Worm (Caenorhabditis elegans) whole organism, young adult: ENCODE data around the gene tdc-1.
A peak's percentile ranks its signal among the peaks of the same experiment; 100 is the strongest.

ENCODE experiments used
- B0019.2 ChIP-seq: fragments of 200-800 bp; sonication (Bioruptor generic); conservative IDR thresholded peaks from 2 replicates; pipeline ENCODE4 v1.3.6; 2022; ENCODE audit warnings: missing genetic modification reagents, missing genetic modification characterization, missing compliant biosample characterization
- B0261.1 ChIP-seq: sonication (generic microtip); optimal IDR thresholded peaks from 2 replicates; lab custom pipeline; 2016; ENCODE audit warnings: mild to moderate bottlenecking, missing genetic modification characterization, moderate library complexity, missing compliant biosample characterization
- C17E4.6 ChIP-seq: fragments of 200-800 bp; sonication (Bioruptor generic); IDR thresholded peaks from 2 replicates; pipeline ENCODE4 v1.3.6; 2022; ENCODE audit warnings: missing genetic modification reagents, missing genetic modification characterization, missing compliant biosample characterization
- D2030.7 ChIP-seq: fragments of 200-800 bp; sonication (Bioruptor generic); IDR thresholded peaks from 2 replicates; pipeline ENCODE4 v1.3.6; 2022; ENCODE audit warnings: missing genetic modification reagents, missing genetic modification characterization, missing compliant biosample characterization
- F52B5.7 ChIP-seq: sonication (generic microtip); optimal IDR thresholded peaks from 2 replicates; lab custom pipeline; 2016; ENCODE audit warnings: mild to moderate bottlenecking, missing genetic modification characterization, missing compliant biosample characterization
- F57A8.1 ChIP-seq: fragments of 200-800 bp; sonication (Bioruptor generic); optimal IDR thresholded peaks from 2 replicates; lab custom pipeline; 2018; ENCODE audit warnings: mild to moderate bottlenecking, missing genetic modification characterization, moderate library complexity, missing compliant biosample characterization
- F57C9.4 ChIP-seq: sonication (generic microtip); optimal IDR thresholded peaks from 2 replicates; lab custom pipeline; 2017; ENCODE audit warnings: mild to moderate bottlenecking, missing genetic modification characterization, missing compliant biosample characterization
- K12H6.12 ChIP-seq: fragments of 200-800 bp; sonication (Bioruptor generic); optimal IDR thresholded peaks from 2 replicates; lab custom pipeline; 2018; ENCODE audit warnings: mild to moderate bottlenecking, missing genetic modification characterization, missing compliant biosample characterization
- Y53F4B.3 ChIP-seq: fragments of 200-800 bp; sonication (Bioruptor generic); IDR thresholded peaks from 2 replicates; pipeline ENCODE4 v1.3.6; 2022; ENCODE audit warnings: missing genetic modification reagents, missing genetic modification characterization, missing compliant biosample characterization
- akir-1 ChIP-seq: fragments of 200-800 bp; sonication (Bioruptor generic); optimal IDR thresholded peaks from 2 replicates; lab custom pipeline; 2018; ENCODE audit warnings: mild to moderate bottlenecking, missing genetic modification characterization, moderate library complexity, missing compliant biosample characterization
- ama-1 ChIP-seq, 3 experiments: fragments of 150-350 bp in 1 of 3; sonication (generic microtip) in 2 of 3; optimal IDR thresholded peaks; 2 replicates each; lab custom pipeline; 2014 to 2018; ENCODE audit warnings: missing biosample characterization in 2 of 3, missing genetic modification characterization in 2 of 3, missing genetic modification reagents in 2 of 3
- aptf-2 ChIP-seq: fragments of 200-800 bp; sonication (Bioruptor generic); conservative IDR thresholded peaks from 2 replicates; pipeline ENCODE4 v1.3.6; 2022; ENCODE audit warnings: missing genetic modification reagents, missing genetic modification characterization, missing compliant biosample characterization
- attf-3 ChIP-seq: fragments of 200-800 bp; sonication (Bioruptor generic); conservative IDR thresholded peaks from 2 replicates; pipeline ENCODE4 v1.3.6; 2022; ENCODE audit warnings: missing genetic modification reagents, missing genetic modification characterization, missing compliant biosample characterization
- attf-5 ChIP-seq: fragments of 200-800 bp; sonication (Bioruptor generic); optimal IDR thresholded peaks from 2 replicates; lab custom pipeline; 2018; ENCODE audit warnings: mild to moderate bottlenecking, missing genetic modification characterization, missing compliant biosample characterization
- bed-2 ChIP-seq: fragments of 200-800 bp; sonication (Bioruptor generic); IDR thresholded peaks from 2 replicates; pipeline ENCODE4 v1.3.6; 2022; ENCODE audit warnings: missing genetic modification reagents, missing genetic modification characterization, missing compliant biosample characterization
- ccch-3 ChIP-seq: fragments of 200-800 bp; sonication (Bioruptor generic); optimal IDR thresholded peaks from 2 replicates; lab custom pipeline; 2018; ENCODE audit warnings: mild to moderate bottlenecking, missing genetic modification characterization, missing compliant biosample characterization
- ceh-40 ChIP-seq: fragments of 200-800 bp; sonication (Bioruptor generic); IDR thresholded peaks from 2 replicates; pipeline ENCODE4 v1.3.6; 2022; ENCODE audit warnings: missing genetic modification characterization, missing compliant biosample characterization
- ceh-79 ChIP-seq: sonication (generic microtip); optimal IDR thresholded peaks from 2 replicates; lab custom pipeline; 2017; ENCODE audit warnings: mild to moderate bottlenecking, missing genetic modification characterization, missing compliant biosample characterization
- chd-7 ChIP-seq: sonication (generic microtip); optimal IDR thresholded peaks from 2 replicates; lab custom pipeline; 2016; ENCODE audit warnings: mild to moderate bottlenecking, missing genetic modification characterization, moderate library complexity, missing compliant biosample characterization
- die-1 ChIP-seq: sonication (generic microtip); optimal IDR thresholded peaks from 2 replicates; lab custom pipeline; 2016; ENCODE audit warnings: missing genotype, mild to moderate bottlenecking, missing genetic modification characterization, missing compliant biosample characterization
- dpl-1 ChIP-seq: fragments of 150-350 bp; optimal IDR thresholded peaks from 2 replicates; lab custom pipeline; 2014; ENCODE audit warnings: missing biosample characterization, missing genetic modification reagents, missing genetic modification characterization
- efl-1 ChIP-seq: fragments of 150-350 bp; optimal IDR thresholded peaks from 2 replicates; lab custom pipeline; 2014; ENCODE audit warnings: missing biosample characterization, missing genetic modification reagents, missing genetic modification characterization
- egrh-3 ChIP-seq: fragments of 200-800 bp; sonication (Bioruptor generic); IDR thresholded peaks from 2 replicates; pipeline ENCODE4 v1.3.6; 2022; ENCODE audit warnings: missing genetic modification reagents, missing genetic modification characterization, missing compliant biosample characterization
- ekl-4 ChIP-seq: fragments of 200-800 bp; sonication (Bioruptor generic); IDR thresholded peaks from 2 replicates; pipeline ENCODE4 v1.3.6; 2022; ENCODE audit warnings: missing genetic modification reagents, missing genetic modification characterization, missing compliant biosample characterization
- gei-17 ChIP-seq: fragments of 200-800 bp; sonication (Bioruptor generic); optimal IDR thresholded peaks from 2 replicates; lab custom pipeline; 2018; ENCODE audit warnings: mild to moderate bottlenecking, missing genetic modification characterization, missing compliant biosample characterization
- him-1 ChIP-seq: sonication (generic microtip); optimal IDR thresholded peaks from 2 replicates; lab custom pipeline; 2016; ENCODE audit warnings: missing genotype, missing genetic modification reagents, missing genetic modification characterization, missing compliant biosample characterization
- hlh-12 ChIP-seq: sonication (generic microtip); optimal IDR thresholded peaks from 2 replicates; lab custom pipeline; 2016; ENCODE audit warnings: missing genetic modification characterization, missing compliant biosample characterization
- hlh-26 ChIP-seq: fragments of 200-800 bp; sonication (Bioruptor generic); conservative IDR thresholded peaks from 2 replicates; pipeline ENCODE4 v1.3.6; 2022; ENCODE audit warnings: missing genetic modification reagents, missing genetic modification characterization, missing compliant biosample characterization
- lag-1 ChIP-seq: fragments of 200-800 bp; sonication (Bioruptor generic); IDR thresholded peaks from 2 replicates; pipeline ENCODE4 v1.3.6; 2022; ENCODE audit warnings: missing genetic modification reagents, missing genetic modification characterization, missing compliant biosample characterization
- let-526 ChIP-seq: fragments of 200-800 bp; sonication (Bioruptor generic); IDR thresholded peaks from 2 replicates; pipeline ENCODE4 v1.3.6; 2022; ENCODE audit warnings: missing genetic modification reagents, missing genetic modification characterization, missing compliant biosample characterization
- lin-54 ChIP-seq: fragments of 200-800 bp; sonication (Bioruptor generic); optimal IDR thresholded peaks from 2 replicates; lab custom pipeline; 2018; ENCODE audit warnings: mild to moderate bottlenecking, missing genetic modification characterization, missing compliant biosample characterization
- lir-1 ChIP-seq: fragments of 200-800 bp; sonication (Bioruptor generic); conservative IDR thresholded peaks from 2 replicates; pipeline ENCODE4 v1.3.6; 2022; ENCODE audit warnings: missing genetic modification reagents, missing genetic modification characterization, missing compliant biosample characterization
- lsl-1 ChIP-seq: fragments of 200-800 bp; sonication (Bioruptor generic); optimal IDR thresholded peaks from 2 replicates; lab custom pipeline; 2018; ENCODE audit warnings: mild to moderate bottlenecking, missing genetic modification characterization, moderate library complexity, missing compliant biosample characterization
- madf-8 ChIP-seq: fragments of 200-800 bp; sonication (Bioruptor generic); conservative IDR thresholded peaks from 2 replicates; pipeline ENCODE4 v1.3.6; 2022; ENCODE audit warnings: missing genetic modification reagents, missing genetic modification characterization, missing compliant biosample characterization
- nhr-27 ChIP-seq: fragments of 200-800 bp; sonication (Bioruptor generic); optimal IDR thresholded peaks from 2 replicates; lab custom pipeline; 2018; ENCODE audit warnings: mild to moderate bottlenecking, missing genetic modification characterization, moderate library complexity, missing compliant biosample characterization
- nhr-80 ChIP-seq: sonication (generic microtip); optimal IDR thresholded peaks from 2 replicates; lab custom pipeline; 2016; ENCODE audit warnings: missing genetic modification characterization, missing compliant biosample characterization
- nhr-90 ChIP-seq: sonication (generic microtip); optimal IDR thresholded peaks from 2 replicates; lab custom pipeline; 2016; ENCODE audit warnings: missing genotype, mild to moderate bottlenecking, missing genetic modification characterization, missing compliant biosample characterization
- pbrm-1 ChIP-seq: fragments of 200-800 bp; sonication (Bioruptor generic); IDR thresholded peaks from 2 replicates; pipeline ENCODE4 v1.3.6; 2022; ENCODE audit warnings: missing genetic modification reagents, missing genetic modification characterization, missing compliant biosample characterization
- pha-4 ChIP-seq: fragments of 150-350 bp; sonication (generic microtip); optimal IDR thresholded peaks from 2 replicates; lab custom pipeline; 2014; ENCODE audit warnings: missing biosample characterization, missing genetic modification reagents, missing genetic modification characterization
- rcor-1 ChIP-seq: fragments of 200-800 bp; sonication (Bioruptor generic); IDR thresholded peaks from 2 replicates; pipeline ENCODE4 v1.3.6; 2022; ENCODE audit warnings: missing genetic modification reagents, missing genetic modification characterization, missing compliant biosample characterization
- sdz-38 ChIP-seq: sonication (generic microtip); optimal IDR thresholded peaks from 2 replicates; lab custom pipeline; 2016; ENCODE audit warnings: missing genotype, missing genetic modification characterization, missing compliant biosample characterization
- sea-2 ChIP-seq: fragments of 200-800 bp; sonication (Bioruptor generic); IDR thresholded peaks from 2 replicates; pipeline ENCODE4 v1.3.6; 2022; ENCODE audit warnings: missing genetic modification characterization, missing compliant biosample characterization
- snpc-4 ChIP-seq, 5 experiments: fragments of 150-350 bp in 1 of 5; sonication (generic microtip) in 4 of 5; optimal IDR thresholded peaks; 2 replicates each; lab custom pipeline; 2014 to 2018; ENCODE audit warnings: missing genetic modification characterization in 5 of 5, missing biosample characterization in 3 of 5, antibody characterized with exemption in 2 of 5, mild to moderate bottlenecking in 2 of 5, missing compliant biosample characterization in 2 of 5, missing genotype in 2 of 5, moderate library complexity in 2 of 5, missing genetic modification reagents in 1 of 5
- tlf-1 ChIP-seq: fragments of 200-800 bp; sonication (Bioruptor generic); optimal IDR thresholded peaks from 2 replicates; lab custom pipeline; 2018; ENCODE audit warnings: mild to moderate bottlenecking, missing genetic modification characterization, missing compliant biosample characterization
- xnd-1 ChIP-seq: sonication (generic microtip); optimal IDR thresholded peaks from 2 replicates; lab custom pipeline; 2016; ENCODE audit warnings: missing genotype, missing genetic modification reagents, missing genetic modification characterization, missing compliant biosample characterization
- ztf-22 ChIP-seq: fragments of 200-800 bp; sonication (Bioruptor generic); optimal IDR thresholded peaks from 2 replicates; lab custom pipeline; 2018; ENCODE audit warnings: mild to moderate bottlenecking, missing genetic modification characterization, moderate library complexity, missing compliant biosample characterization
- ztf-28 ChIP-seq: fragments of 200-800 bp; sonication (Bioruptor generic); IDR thresholded peaks from 2 replicates; pipeline ENCODE4 v1.3.6; 2022; ENCODE audit warnings: missing genetic modification reagents, missing genetic modification characterization, missing compliant biosample characterization
- ztf-6 ChIP-seq: fragments of 200-800 bp; sonication (Bioruptor generic); IDR thresholded peaks from 2 replicates; pipeline ENCODE4 v1.3.6; 2022; ENCODE audit warnings: missing genetic modification reagents, missing genetic modification characterization, missing compliant biosample characterization

tdc-1 gene

ce11 chrII:8269855-8270647, at the start of gene tdc-1:
Gene tdc-1, plus strand, starts transcription at chrII:8270597.
- TF ChIP-seq B0019.2 (GFP tag; lab: Robert Waterston, UW) (no peak), ccch-3 (GFP tag; lab: Kevin White, UChicago) (no peak), C17E4.6 (no peak), Y53F4B.3 (GFP tag; lab: Robert Waterston, UW) (no peak), lin-54 (peak; percentile 59), sea-2 (GFP tag; lab: Robert Waterston, UW) (no peak), attf-5 (no peak), lsl-1 (GFP tag; lab: Kevin White, UChicago) (peak; percentile 90), hlh-26 (no peak), tlf-1 (GFP tag; lab: Kevin White, UChicago) (no peak), ceh-79 (no peak), akir-1 (GFP tag; lab: Kevin White, UChicago) (no peak), chd-7 (tag; lab: Kevin White, UChicago) (no peak), F57A8.1 (GFP tag; lab: Kevin White, UChicago) (no peak), nhr-90 (no peak), nhr-80 (tag; lab: Kevin White, UChicago) (no peak), sdz-38 (tag; lab: Kevin White, UChicago) (no peak), efl-1 (peak; percentile 82), him-1 (tag; lab: Kevin White, UChicago) (peak; percentile 31), xnd-1 (tag; lab: Kevin White, UChicago) (peak; percentile 88), D2030.7 (peak; percentile 51), pbrm-1 (GFP tag; lab: Robert Waterston, UW) (no peak), rcor-1 (GFP tag; lab: Robert Waterston, UW) (no peak), dpl-1 (peak; percentile 43), F52B5.7 (tag; lab: Kevin White, UChicago) (no peak), lag-1 (no peak), B0261.1 (tag; lab: Kevin White, UChicago) (no peak), die-1 (tag; lab: Kevin White, UChicago) (no peak), aptf-2 (GFP tag; lab: Robert Waterston, UW) (no peak), let-526 (GFP tag; lab: Robert Waterston, UW) (no peak), hlh-12 (tag; lab: Kevin White, UChicago) (no peak), gei-17 (GFP tag; lab: Kevin White, UChicago) (no peak), ekl-4 (GFP tag; lab: Robert Waterston, UW) (no peak), ztf-22 (GFP tag; lab: Kevin White, UChicago) (no peak), lir-1 (GFP tag; lab: Robert Waterston, UW) (no peak), nhr-27 (tag; lab: Kevin White, UChicago) (no peak), bed-2 (GFP tag; lab: Robert Waterston, UW) (no peak), snpc-4 (GFP tag; optimal IDR thresholded peaks at IDR 0.05; lab: Kevin White, UChicago) (no peak), snpc-4 (tag; optimal IDR thresholded peaks at IDR 0.05; lab: Kevin White, UChicago) (no peak), F57C9.4 (tag; lab: Kevin White, UChicago) (no peak), egrh-3 (GFP tag; lab: Robert Waterston, UW) (no peak), pha-4 (tag; lab: Kevin White, UChicago) (no peak), ztf-28 (GFP tag; lab: Robert Waterston, UW) (no peak), K12H6.12 (tag; lab: Kevin White, UChicago) (no peak), ceh-40 (GFP tag; lab: Robert Waterston, UW) (no peak), ztf-6 (GFP tag; lab: Robert Waterston, UW) (no peak), madf-8 (peak; percentile 76), ama-1 (optimal IDR thresholded peaks at IDR 0.05; lab: Kevin White, UChicago) (no peak), ama-1 (GFP tag; optimal IDR thresholded peaks at IDR 0.05; lab: Kevin White, UChicago) (no peak), attf-3 (no peak)
